Worm (Caenorhabditis elegans) whole organism, young adult: Measurements from ENCODE around the gene K02C4.5.

ENCODE experiments used
- B0035.1 ChIP-seq: sonication (generic microtip); optimal IDR thresholded peaks from 2 replicates; lab custom pipeline; 2016; ENCODE audit warnings: missing genetic modification characterization, mild to moderate bottlenecking, missing compliant biosample characterization, missing genotype, missing genetic modification reagents
- C06A6.2 ChIP-seq: fragments of 200-800 bp; sonication (Bioruptor generic); conservative IDR thresholded peaks from 2 replicates; pipeline ENCODE4 v1.3.6; 2022; ENCODE audit warnings: missing genetic modification characterization, missing compliant biosample characterization
- F22D6.2 ChIP-seq: sonication (generic microtip); optimal IDR thresholded peaks from 2 replicates; lab custom pipeline; 2016; ENCODE audit warnings: mild to moderate bottlenecking, missing genetic modification characterization, missing compliant biosample characterization
- F49E8.2 ChIP-seq: sonication (generic microtip); optimal IDR thresholded peaks from 3 replicates; lab custom pipeline; 2017; ENCODE audit warnings: missing genetic modification characterization, mild to moderate bottlenecking, missing compliant biosample characterization, antibody characterized with exemption, moderate library complexity; ENCODE audit not compliant: insufficient read depth
- F55B11.4 ChIP-seq: sonication (generic microtip); optimal IDR thresholded peaks from 2 replicates; lab custom pipeline; 2016; ENCODE audit warnings: missing compliant biosample characterization, missing genetic modification characterization, borderline replicate concordance; ENCODE audit not compliant: insufficient read depth
- T26A5.8 ChIP-seq: sonication (generic microtip); optimal IDR thresholded peaks from 2 replicates; lab custom pipeline; 2016; ENCODE audit warnings: missing genetic modification characterization, missing compliant biosample characterization
- Y67H2A.10 ChIP-seq: fragments of 200-800 bp; sonication (Bioruptor generic); conservative IDR thresholded peaks from 2 replicates; pipeline ENCODE4 v1.3.6; 2022; ENCODE audit warnings: missing genetic modification reagents, missing genetic modification characterization, missing compliant biosample characterization
- akir-1 ChIP-seq: fragments of 200-800 bp; sonication (Bioruptor generic); optimal IDR thresholded peaks from 2 replicates; lab custom pipeline; 2018; ENCODE audit warnings: mild to moderate bottlenecking, missing genetic modification characterization, moderate library complexity, missing compliant biosample characterization
- ama-1 ChIP-seq, 3 experiments: fragments of 150-350 bp in 1 of 3; sonication (generic microtip) in 2 of 3; optimal IDR thresholded peaks; 2 replicates each; lab custom pipeline; 2014 to 2018; ENCODE audit warnings: missing biosample characterization in 2 of 3, missing genetic modification characterization in 2 of 3, missing genetic modification reagents in 2 of 3
- aptf-3 ChIP-seq: fragments of 200-800 bp; sonication (Bioruptor generic); IDR thresholded peaks from 2 replicates; pipeline ENCODE4 v1.3.6; 2022; ENCODE audit warnings: missing genetic modification characterization, missing compliant biosample characterization
- attf-6 ChIP-seq: fragments of 200-800 bp; sonication (Bioruptor generic); IDR thresholded peaks from 2 replicates; pipeline ENCODE4 v1.3.6; 2022; ENCODE audit warnings: missing genetic modification reagents, missing genetic modification characterization, missing compliant biosample characterization
- cebp-2 ChIP-seq: fragments of 200-800 bp; sonication (Bioruptor generic); IDR thresholded peaks from 2 replicates; pipeline ENCODE4 v1.3.6; 2022; ENCODE audit warnings: missing genetic modification characterization, missing compliant biosample characterization
- ceh-100 ChIP-seq: fragments of 200-800 bp; sonication (Bioruptor generic); IDR thresholded peaks from 2 replicates; pipeline ENCODE4 v1.3.6; 2022; ENCODE audit warnings: missing genetic modification reagents, missing genetic modification characterization, missing compliant biosample characterization
- ceh-79 ChIP-seq: sonication (generic microtip); optimal IDR thresholded peaks from 2 replicates; lab custom pipeline; 2017; ENCODE audit warnings: mild to moderate bottlenecking, missing genetic modification characterization, missing compliant biosample characterization
- chd-7 ChIP-seq: sonication (generic microtip); optimal IDR thresholded peaks from 2 replicates; lab custom pipeline; 2016; ENCODE audit warnings: mild to moderate bottlenecking, missing genetic modification characterization, moderate library complexity, missing compliant biosample characterization
- egl-44 ChIP-seq: fragments of 200-800 bp; sonication (Bioruptor generic); IDR thresholded peaks from 2 replicates; pipeline ENCODE4 v1.3.6; 2022; ENCODE audit warnings: missing genetic modification reagents, missing genetic modification characterization, missing compliant biosample characterization
- fkh-3 ChIP-seq: sonication (generic microtip); optimal IDR thresholded peaks from 2 replicates; lab custom pipeline; 2016; ENCODE audit warnings: mild to moderate bottlenecking, missing genetic modification characterization, missing compliant biosample characterization
- hlh-12 ChIP-seq: sonication (generic microtip); optimal IDR thresholded peaks from 2 replicates; lab custom pipeline; 2016; ENCODE audit warnings: missing genetic modification characterization, missing compliant biosample characterization
- hlh-26 ChIP-seq: fragments of 200-800 bp; sonication (Bioruptor generic); conservative IDR thresholded peaks from 2 replicates; pipeline ENCODE4 v1.3.6; 2022; ENCODE audit warnings: missing genetic modification reagents, missing genetic modification characterization, missing compliant biosample characterization
- hsf-1 ChIP-seq: fragments of 200-800 bp; sonication (Bioruptor generic); IDR thresholded peaks from 2 replicates; pipeline ENCODE4 v1.3.6; 2022; ENCODE audit warnings: missing genetic modification reagents, missing genetic modification characterization, missing compliant biosample characterization
- let-607 ChIP-seq, 2 experiments: fragments of 200-800 bp in 1 of 2; sonication (Bioruptor generic) in 1 of 2; sonication (generic microtip) in 1 of 2; optimal IDR thresholded peaks; 2 replicates each; lab custom pipeline; 2016 to 2018; ENCODE audit warnings: mild to moderate bottlenecking in 2 of 2, missing compliant biosample characterization in 2 of 2, missing genetic modification characterization in 2 of 2, moderate library complexity in 2 of 2, missing genotype in 1 of 2
- lin-54 ChIP-seq: fragments of 200-800 bp; sonication (Bioruptor generic); optimal IDR thresholded peaks from 2 replicates; lab custom pipeline; 2018; ENCODE audit warnings: mild to moderate bottlenecking, missing genetic modification characterization, missing compliant biosample characterization
- lir-1 ChIP-seq: fragments of 200-800 bp; sonication (Bioruptor generic); conservative IDR thresholded peaks from 2 replicates; pipeline ENCODE4 v1.3.6; 2022; ENCODE audit warnings: missing genetic modification reagents, missing genetic modification characterization, missing compliant biosample characterization
- madf-10 ChIP-seq: sonication (generic microtip); optimal IDR thresholded peaks from 2 replicates; lab custom pipeline; 2016; ENCODE audit warnings: mild to moderate bottlenecking, missing genetic modification characterization, missing compliant biosample characterization
- madf-3 ChIP-seq: fragments of 200-800 bp; sonication (Bioruptor generic); IDR thresholded peaks from 2 replicates; pipeline ENCODE4 v1.3.6; 2022; ENCODE audit warnings: missing genetic modification reagents, missing genetic modification characterization, missing compliant biosample characterization
- madf-6 ChIP-seq: fragments of 200-800 bp; sonication (Bioruptor generic); IDR thresholded peaks from 2 replicates; pipeline ENCODE4 v1.3.6; 2022; ENCODE audit warnings: missing genetic modification reagents, missing genetic modification characterization, missing compliant biosample characterization
- madf-8 ChIP-seq: fragments of 200-800 bp; sonication (Bioruptor generic); conservative IDR thresholded peaks from 2 replicates; pipeline ENCODE4 v1.3.6; 2022; ENCODE audit warnings: missing genetic modification reagents, missing genetic modification characterization, missing compliant biosample characterization
- mel-28 ChIP-seq: sonication (generic microtip); optimal IDR thresholded peaks from 2 replicates; lab custom pipeline; 2016; ENCODE audit warnings: borderline replicate concordance, mild to moderate bottlenecking, missing genetic modification characterization, missing compliant biosample characterization
- nfya-2 ChIP-seq: fragments of 200-800 bp; sonication (Bioruptor generic); IDR thresholded peaks from 2 replicates; pipeline ENCODE4 v1.3.6; 2022; ENCODE audit warnings: missing genetic modification reagents, missing genetic modification characterization, missing compliant biosample characterization
- nhr-27 ChIP-seq: fragments of 200-800 bp; sonication (Bioruptor generic); optimal IDR thresholded peaks from 2 replicates; lab custom pipeline; 2018; ENCODE audit warnings: mild to moderate bottlenecking, missing genetic modification characterization, moderate library complexity, missing compliant biosample characterization
- pbrm-1 ChIP-seq: fragments of 200-800 bp; sonication (Bioruptor generic); IDR thresholded peaks from 2 replicates; pipeline ENCODE4 v1.3.6; 2022; ENCODE audit warnings: missing genetic modification reagents, missing genetic modification characterization, missing compliant biosample characterization
- rec-8 ChIP-seq, 2 experiments: sonication (generic microtip); optimal IDR thresholded peaks; 2 replicates each; lab custom pipeline; 2016; ENCODE audit warnings: mild to moderate bottlenecking in 2 of 2, missing genetic modification characterization in 2 of 2, missing genetic modification reagents in 2 of 2, missing genotype in 2 of 2, missing biosample characterization in 1 of 2, missing compliant biosample characterization in 1 of 2, moderate library complexity in 1 of 2
- repo-1 ChIP-seq: sonication (generic microtip); optimal IDR thresholded peaks from 2 replicates; lab custom pipeline; 2017; ENCODE audit warnings: mild to moderate bottlenecking, missing genetic modification characterization, missing compliant biosample characterization
- sea-2 ChIP-seq: fragments of 200-800 bp; sonication (Bioruptor generic); IDR thresholded peaks from 2 replicates; pipeline ENCODE4 v1.3.6; 2022; ENCODE audit warnings: missing genetic modification characterization, missing compliant biosample characterization
- snpc-1.1 ChIP-seq: sonication (generic microtip); optimal IDR thresholded peaks from 2 replicates; lab custom pipeline; 2017; ENCODE audit warnings: missing genetic modification characterization, mild to moderate bottlenecking, missing compliant biosample characterization, antibody characterized with exemption, moderate library complexity, missing genotype, missing genetic modification reagents; ENCODE audit not compliant: insufficient read depth
- snpc-3.4 ChIP-seq: sonication (generic microtip); optimal IDR thresholded peaks from 2 replicates; lab custom pipeline; 2017; ENCODE audit warnings: missing genetic modification characterization, mild to moderate bottlenecking, missing compliant biosample characterization, antibody characterized with exemption, moderate library complexity, missing genotype, missing genetic modification reagents
- tlf-1 ChIP-seq: fragments of 200-800 bp; sonication (Bioruptor generic); optimal IDR thresholded peaks from 2 replicates; lab custom pipeline; 2018; ENCODE audit warnings: mild to moderate bottlenecking, missing genetic modification characterization, missing compliant biosample characterization
- unc-130 ChIP-seq: sonication (generic microtip); optimal IDR thresholded peaks from 2 replicates; lab custom pipeline; 2016; ENCODE audit warnings: missing genetic modification reagents, missing genetic modification characterization, missing compliant biosample characterization
- ztf-18 ChIP-seq: sonication (generic microtip); optimal IDR thresholded peaks from 2 replicates; lab custom pipeline; 2016; ENCODE audit warnings: missing genotype, mild to moderate bottlenecking, missing genetic modification characterization, missing compliant biosample characterization
- ztf-22 ChIP-seq: fragments of 200-800 bp; sonication (Bioruptor generic); optimal IDR thresholded peaks from 2 replicates; lab custom pipeline; 2018; ENCODE audit warnings: mild to moderate bottlenecking, missing genetic modification characterization, moderate library complexity, missing compliant biosample characterization
- ztf-25 ChIP-seq: fragments of 200-800 bp; sonication (Bioruptor generic); IDR thresholded peaks from 2 replicates; pipeline ENCODE4 v1.3.6; 2022; ENCODE audit warnings: missing genetic modification reagents, missing genetic modification characterization, missing compliant biosample characterization

The K02C4.5 gene

DNA sequence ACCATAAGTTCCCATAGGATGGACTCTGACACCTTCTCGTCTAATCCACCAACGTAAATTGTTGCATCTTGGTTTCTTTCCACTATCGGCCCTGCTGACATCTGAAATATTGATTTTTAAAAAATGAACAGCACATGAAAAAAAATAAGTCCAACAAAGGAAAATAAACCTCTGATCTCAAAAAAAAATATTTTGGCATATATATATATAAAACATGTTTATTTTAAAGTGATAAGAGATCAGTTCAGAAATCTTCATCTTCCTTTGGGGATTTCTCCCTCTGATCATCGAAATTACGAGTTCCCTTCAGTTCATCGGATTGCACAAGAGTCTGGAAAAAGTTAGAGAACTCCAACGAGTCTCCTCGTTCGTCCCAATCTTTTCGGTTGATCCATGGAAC lies 42.6 kb upstream of the K02C4.5 start, which contains the start of gene sap-49:
Gene sap-49 (minus strand): TSS at position 101 of the 400 bp plus-strand sequence.
- no peak for TF ChIP-seq rec-8 (tag; optimal IDR thresholded peaks at IDR 0.05; lab: Kevin White, UChicago)
- TF ChIP-seq madf-8 (GFP tag; lab: Robert Waterston, UW) = no peak
- no peak for TF ChIP-seq unc-130 (GFP tag; lab: Kevin White, UChicago)
- TF ChIP-seq Y67H2A.10 (GFP tag; lab: Robert Waterston, UW) = no peak
- no peak for TF ChIP-seq akir-1 (GFP tag; lab: Kevin White, UChicago)
- TF ChIP-seq F55B11.4 (tag; lab: Kevin White, UChicago) = no peak
- TF ChIP-seq C06A6.2 (GFP tag; lab: Robert Waterston, UW) = no peak

DNA sequence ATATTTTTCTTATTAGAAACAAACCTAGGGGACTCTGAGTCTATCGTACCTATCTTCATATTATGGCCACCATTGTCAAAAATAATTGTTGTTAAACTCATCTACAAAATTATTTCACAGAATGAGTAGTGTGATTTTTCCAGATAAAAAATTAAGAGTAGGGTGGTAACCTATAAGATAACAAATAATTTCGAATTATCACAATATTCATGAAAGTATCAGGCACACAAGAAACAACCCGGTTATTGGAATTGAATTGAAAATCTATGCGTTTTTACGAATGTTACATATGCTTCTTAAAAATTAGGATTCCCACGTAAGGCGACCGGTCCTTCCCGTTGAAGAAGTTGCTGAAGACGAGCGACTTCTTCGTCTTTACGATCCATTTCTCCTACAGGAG lies 41.0 kb upstream of the K02C4.5 start, which contains the start of gene arp-6:
Gene arp-6 (minus strand): TSS at position 101 of the 400 bp plus-strand sequence.
- no peak for TF ChIP-seq madf-3 (GFP tag; lab: Robert Waterston, UW)
- no peak for TF ChIP-seq mel-28 (tag; lab: Kevin White, UChicago)
- no peak for TF ChIP-seq F22D6.2 (tag; lab: Kevin White, UChicago)
- TF ChIP-seq Y67H2A.10 (GFP tag; lab: Robert Waterston, UW) = no peak
- TF ChIP-seq cebp-2 (GFP tag; lab: Robert Waterston, UW) = no peak
- no peak for TF ChIP-seq ztf-25 (GFP tag; lab: Robert Waterston, UW)
- no peak for TF ChIP-seq let-607 (tag; optimal IDR thresholded peaks at IDR 0.05; lab: Kevin White, UChicago)
- no peak for TF ChIP-seq sea-2 (GFP tag; lab: Robert Waterston, UW)
- TF ChIP-seq akir-1 (GFP tag; lab: Kevin White, UChicago) = no peak

DNA sequence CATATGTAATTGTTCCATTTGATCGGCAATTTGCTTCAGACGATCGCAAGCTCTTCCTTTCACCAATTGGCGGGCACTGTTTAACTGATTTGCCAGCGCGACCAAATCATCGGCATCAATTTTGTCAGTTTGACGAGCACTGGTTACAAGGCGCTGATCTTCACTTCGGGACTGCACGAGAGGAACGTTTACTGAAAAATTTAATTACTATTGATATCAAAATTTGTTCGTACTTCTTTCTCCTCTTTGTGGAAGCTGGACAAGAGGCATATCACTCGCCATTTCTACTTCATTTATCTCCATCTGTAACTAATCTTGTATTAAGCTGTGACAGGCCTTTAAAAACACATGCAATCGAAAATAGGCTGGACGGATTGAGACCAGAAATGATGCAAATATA lies 40.4 kb upstream of the K02C4.5 start, which contains the start of gene C08B11.9:
Gene C08B11.9 (minus strand): TSS at position 307 of the 400 bp plus-strand sequence.
- TF ChIP-seq madf-6 (peak; percentile 53), F49E8.2 (tag; lab: Kevin White, UChicago) (peak; percentile 38), chd-7 (tag; lab: Kevin White, UChicago) (peak; percentile 27), T26A5.8 (tag; lab: Kevin White, UChicago) (no peak), mel-28 (tag; lab: Kevin White, UChicago) (no peak), sea-2 (GFP tag; lab: Robert Waterston, UW) (no peak), madf-10 (tag; lab: Kevin White, UChicago) (no peak), tlf-1 (GFP tag; lab: Kevin White, UChicago) (peak; percentile 20)

DNA sequence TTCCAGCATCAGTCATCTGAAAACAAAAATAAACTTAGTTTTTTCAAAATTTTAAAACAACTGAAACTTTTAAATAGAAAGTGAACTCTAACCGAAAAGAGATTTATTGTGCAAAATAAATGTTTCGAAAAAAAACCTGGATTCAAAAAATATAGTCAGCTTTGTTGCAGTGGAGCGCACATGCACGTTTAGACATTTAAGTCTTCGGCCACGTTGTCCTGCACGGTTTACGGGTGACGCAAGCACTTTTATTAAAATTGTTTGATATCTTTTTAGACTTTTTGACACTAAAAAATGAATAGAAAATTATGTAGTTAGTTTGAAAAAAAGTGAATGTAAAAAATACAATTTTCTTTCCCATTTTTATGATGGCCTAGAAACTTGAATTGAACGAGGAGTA lies 38.8 kb upstream of the K02C4.5 start, which contains the start of the genes ubh-4 and algn-6:
Gene ubh-4 (minus strand): TSS at position 182 of the 400 bp plus-strand sequence.
Gene algn-6 (plus strand): TSS at position 387 of the 400 bp plus-strand sequence.
- peak; percentile 32 for TF ChIP-seq madf-10 (tag; lab: Kevin White, UChicago)
- no peak for TF ChIP-seq repo-1
- peak; percentile 16 for TF ChIP-seq snpc-3.4 (tag; lab: Kevin White, UChicago)
- TF ChIP-seq lir-1 (GFP tag; lab: Robert Waterston, UW) = no peak
- TF ChIP-seq egl-44 = 0 out of 2 replicates have a peak, but pooled peaks have one; percentile 13
- no peak for TF ChIP-seq nhr-27 (tag; lab: Kevin White, UChicago)
- TF ChIP-seq B0035.1 (tag; lab: Kevin White, UChicago) = no peak
- no peak for TF ChIP-seq hlh-12 (tag; lab: Kevin White, UChicago)
- no peak for TF ChIP-seq hlh-26 (GFP tag; lab: Robert Waterston, UW)
- TF ChIP-seq aptf-3 (GFP tag; lab: Robert Waterston, UW) = no peak
- peak; percentile 59 for TF ChIP-seq ztf-18 (tag; lab: Kevin White, UChicago)
- TF ChIP-seq akir-1 (GFP tag; lab: Kevin White, UChicago) = no peak
- TF ChIP-seq ztf-22 (GFP tag; lab: Kevin White, UChicago) = no peak
- TF ChIP-seq lin-54 (GFP tag; lab: Kevin White, UChicago) = peak; percentile 72
- no peak for TF ChIP-seq snpc-1.1 (tag; lab: Kevin White, UChicago)
- peak; percentile 60; the same call in 1 of the 2 replicates for TF ChIP-seq pbrm-1
- no peak for TF ChIP-seq attf-6 (GFP tag; lab: Robert Waterston, UW)
- TF ChIP-seq ceh-100 (GFP tag; lab: Robert Waterston, UW) = no peak
- no peak for TF ChIP-seq ceh-79 (tag; lab: Kevin White, UChicago)
- no peak for TF ChIP-seq ama-1 (optimal IDR thresholded peaks at IDR 0.05; lab: Kevin White, UChicago)
- no peak for TF ChIP-seq ama-1 (GFP tag; optimal IDR thresholded peaks at IDR 0.05; lab: Kevin White, UChicago)
- TF ChIP-seq hsf-1 (GFP tag; lab: Robert Waterston, UW) = no peak
- no peak for TF ChIP-seq fkh-3 (tag; lab: Kevin White, UChicago)
- no peak for TF ChIP-seq nfya-2 (GFP tag; lab: Robert Waterston, UW)
